Fruit fly (Drosophila melanogaster) whole organism, pupa: ENCODE results near the gene CG12983.

ENCODE experiments used
- CG12605 ChIP-seq: fragments of 200-800 bp; sonication (Bioruptor generic); IDR thresholded peaks from 2 replicates; pipeline ENCODE4 v1.3.6; 2022; ENCODE audit warnings: missing biosample characterization, missing genetic modification characterization
- CG13204 ChIP-seq: fragments of 200-800 bp; sonication (Bioruptor generic); optimal IDR thresholded peaks from 2 replicates; lab custom pipeline; 2018; ENCODE audit warnings: missing biosample characterization, mild to moderate bottlenecking, missing genetic modification characterization, moderate library complexity
- CG14655 ChIP-seq: fragments of 200-800 bp; sonication (Bioruptor generic); optimal IDR thresholded peaks from 3 replicates; lab custom pipeline; 2017; ENCODE audit warnings: mild to moderate bottlenecking, missing biosample characterization, missing genetic modification reagents, missing genetic modification characterization
- CG4496 ChIP-seq: fragments of 200-800 bp; sonication (Bioruptor generic); IDR thresholded peaks from 3 replicates; pipeline ENCODE4 v1.3.6; 2022; ENCODE audit warnings: missing biosample characterization, missing genetic modification characterization
- D1 ChIP-seq: fragments of 200-800 bp; sonication (Bioruptor generic); optimal IDR thresholded peaks from 2 replicates; lab custom pipeline; 2018; ENCODE audit warnings: missing biosample characterization, mild to moderate bottlenecking, missing genetic modification characterization, moderate library complexity
- EcR ChIP-seq: fragments of 200-800 bp; sonication (Bioruptor generic); optimal IDR thresholded peaks from 3 replicates; lab custom pipeline; 2019; ENCODE audit warnings: missing biosample characterization, missing genetic modification characterization, mild to moderate bottlenecking, moderate library complexity, missing genetic modification reagents
- fd96Ca ChIP-seq: fragments of 200-800 bp; sonication (Bioruptor generic); IDR thresholded peaks from 3 replicates; pipeline ENCODE4 v1.3.6; 2022; ENCODE audit warnings: missing biosample characterization, missing genetic modification characterization

- TF ChIP-seq CG14655 (GFP tag; lab: Kevin White, UChicago) (peak; percentile 17), CG13204 (no peak), CG4496 (GFP tag; lab: Robert Waterston, UW) (no peak), EcR (no peak), CG12605 (GFP tag; lab: Robert Waterston, UW) (no peak), fd96Ca (GFP tag; lab: Robert Waterston, UW) (no peak), D1 (no peak)
Measured at dm6 chr3L:20980499-20980898, 13.9 kb upstream of the CG12983 start.
